Worm (Caenorhabditis elegans) whole organism, L1 larva: Measurements from ENCODE around the gene ZK643.6.

Experiments used
- ama-1 ChIP-seq: fragments of 150-350 bp; optimal IDR thresholded peaks from 2 replicates; lab custom pipeline; 2014
- elt-3 ChIP-seq, 6 experiments: fragments of 150-350 bp in 1 of 6; sonication (generic microtip); optimal IDR thresholded peaks; 2 replicates each; lab custom pipeline; 2017 to 2018; ENCODE audit warnings: missing biosample characterization in 6 of 6, missing genetic modification characterization in 6 of 6, inconsistent platforms in 1 of 6
- nhr-237 ChIP-seq: fragments of 150-350 bp; optimal IDR thresholded peaks from 2 replicates; lab custom pipeline; 2014; ENCODE audit warnings: missing biosample characterization, missing genetic modification characterization
- nhr-76 ChIP-seq: sonication (generic microtip); optimal IDR thresholded peaks from 2 replicates; lab custom pipeline; 2017; ENCODE audit warnings: missing biosample characterization, missing genetic modification characterization
- nhr-90 ChIP-seq: sonication (generic microtip); optimal IDR thresholded peaks from 2 replicates; lab custom pipeline; 2016; ENCODE audit warnings: mild to moderate bottlenecking, missing genetic modification characterization, missing compliant biosample characterization; ENCODE audit not compliant: poor library complexity
- unc-62 ChIP-seq: fragments of 150-350 bp; optimal IDR thresholded peaks from 2 replicates; lab custom pipeline; 2014; ENCODE audit warnings: missing biosample characterization, missing genetic modification reagents, missing genetic modification characterization
- ztf-4 ChIP-seq: fragments of 150-350 bp; optimal IDR thresholded peaks from 2 replicates; lab custom pipeline; 2014; ENCODE audit warnings: missing biosample characterization, missing genetic modification characterization

- TF ChIP-seq unc-62 (GFP tag; lab: Kevin White, UChicago) (no peak), nhr-90 (no peak), ama-1 (no peak), nhr-76 (tag; lab: Kevin White, UChicago) (no peak), nhr-237 (tag; lab: Kevin White, UChicago) (no peak), ztf-4 (tag; lab: Kevin White, UChicago) (peak; percentile 77), elt-3 (tag; optimal IDR thresholded peaks at IDR 0.05; lab: Kevin White, UChicago) (no peak)
These were observed 38.5 kb downstream of the ZK643.6 start for ce11 chrIII:8922061-8922460.
